Worm (Caenorhabditis elegans) whole organism, L1 larva: ENCODE measurements around the gene K08E4.7.

Experiments used
- C04F5.9 ChIP-seq: sonication (generic microtip); optimal IDR thresholded peaks from 2 replicates; lab custom pipeline; 2016; ENCODE audit warnings: missing genetic modification characterization, missing compliant biosample characterization
- C34B4.2 ChIP-seq: sonication (generic microtip); optimal IDR thresholded peaks from 2 replicates; lab custom pipeline; 2017; ENCODE audit warnings: mild to moderate bottlenecking, missing genetic modification characterization, missing compliant biosample characterization
- F16B12.6 ChIP-seq: fragments of 150-350 bp; optimal IDR thresholded peaks from 2 replicates; lab custom pipeline; 2014; ENCODE audit warnings: missing biosample characterization, missing genetic modification characterization
- aha-1 ChIP-seq: fragments of 150-350 bp; optimal IDR thresholded peaks from 2 replicates; lab custom pipeline; 2014; ENCODE audit warnings: missing biosample characterization, missing genetic modification characterization
- blmp-1 ChIP-seq: fragments of 150-350 bp; optimal IDR thresholded peaks from 2 replicates; lab custom pipeline; 2014; ENCODE audit warnings: missing biosample characterization, missing genetic modification characterization
- ceh-63 ChIP-seq: fragments of 200-800 bp; sonication (Bioruptor generic); optimal IDR thresholded peaks from 2 replicates; lab custom pipeline; 2018; ENCODE audit warnings: mild to moderate bottlenecking, missing genetic modification characterization, missing compliant biosample characterization
- ceh-82 ChIP-seq, 3 experiments: fragments of 150-350 bp in 1 of 3; sonication (generic microtip) in 2 of 3; optimal IDR thresholded peaks; 2 replicates each; lab custom pipeline; 2014 to 2017; ENCODE audit warnings: missing biosample characterization in 3 of 3, missing genetic modification characterization in 3 of 3
- ceh-88 ChIP-seq: fragments of 200-800 bp; sonication (Bioruptor generic); IDR thresholded peaks from 2 replicates; pipeline ENCODE4 v1.3.6; 2022; ENCODE audit warnings: missing genetic modification characterization, missing compliant biosample characterization
- ceh-90 ChIP-seq: sonication (generic microtip); optimal IDR thresholded peaks from 2 replicates; lab custom pipeline; 2016; ENCODE audit warnings: missing genetic modification characterization, missing compliant biosample characterization
- efl-1 ChIP-seq, 4 experiments: fragments of 150-350 bp; optimal IDR thresholded peaks in 3 of 4; peaks in 1 of 4; 1 replicate in 1 of 4; 2 replicates in 3 of 4; lab custom pipeline; 2014; ENCODE audit warnings: missing biosample characterization in 2 of 4, missing genetic modification characterization in 2 of 4, missing genetic modification reagents in 2 of 4
- efl-3 ChIP-seq: fragments of 200-800 bp; sonication (Bioruptor generic); optimal IDR thresholded peaks from 2 replicates; lab custom pipeline; 2018; ENCODE audit warnings: mild to moderate bottlenecking, missing genetic modification characterization, missing compliant biosample characterization
- egl-13 ChIP-seq: sonication (generic microtip); optimal IDR thresholded peaks from 2 replicates; lab custom pipeline; 2016; ENCODE audit warnings: missing genotype, missing genetic modification reagents, missing genetic modification characterization, missing compliant biosample characterization
- egl-27 ChIP-seq, 2 experiments: fragments of 150-350 bp in 1 of 2; sonication (generic microtip); optimal IDR thresholded peaks; 3 replicates each; lab custom pipeline; 2017 to 2018; ENCODE audit warnings: missing biosample characterization in 2 of 2, missing genetic modification characterization in 2 of 2, missing genetic modification reagents in 2 of 2
- elt-2 ChIP-seq: sonication (generic microtip); optimal IDR thresholded peaks from 2 replicates; lab custom pipeline; 2016; ENCODE audit warnings: missing genetic modification characterization, mild to moderate bottlenecking, inconsistent platforms, missing compliant biosample characterization, missing genetic modification reagents
- elt-3 ChIP-seq, 6 experiments: fragments of 150-350 bp in 1 of 6; sonication (generic microtip); optimal IDR thresholded peaks; 2 replicates each; lab custom pipeline; 2017 to 2018; ENCODE audit warnings: missing biosample characterization in 6 of 6, missing genetic modification characterization in 6 of 6, inconsistent platforms in 1 of 6
- fkh-4 ChIP-seq: sonication (generic microtip); optimal IDR thresholded peaks from 2 replicates; lab custom pipeline; 2016; ENCODE audit warnings: missing compliant biosample characterization, missing genetic modification characterization, borderline replicate concordance
- fos-1 ChIP-seq: fragments of 150-350 bp; optimal IDR thresholded peaks from 2 replicates; lab custom pipeline; 2014; ENCODE audit warnings: missing biosample characterization, missing genetic modification characterization
- grh-1 ChIP-seq: fragments of 200-800 bp; sonication (Bioruptor generic); IDR thresholded peaks from 2 replicates; pipeline ENCODE4 v1.3.6; 2022; ENCODE audit warnings: missing genetic modification reagents, missing genetic modification characterization, missing compliant biosample characterization
- hlh-17 ChIP-seq: fragments of 200-800 bp; sonication (Bioruptor generic); optimal IDR thresholded peaks from 2 replicates; lab custom pipeline; 2018; ENCODE audit warnings: missing genetic modification characterization, mild to moderate bottlenecking, missing compliant biosample characterization, moderate library complexity, borderline replicate concordance
- hlh-4 ChIP-seq: sonication (generic microtip); optimal IDR thresholded peaks from 2 replicates; lab custom pipeline; 2016; ENCODE audit warnings: mild to moderate bottlenecking, missing genetic modification characterization, missing compliant biosample characterization
- irx-1 ChIP-seq: sonication (generic microtip); optimal IDR thresholded peaks from 2 replicates; lab custom pipeline; 2016; ENCODE audit warnings: missing genetic modification characterization, missing compliant biosample characterization
- isw-1 ChIP-seq: fragments of 200-800 bp; sonication (Bioruptor generic); IDR thresholded peaks from 2 replicates; pipeline ENCODE4 v1.3.6; 2022; ENCODE audit warnings: missing genetic modification characterization, missing compliant biosample characterization
- lin-13 ChIP-seq: fragments of 150-350 bp; optimal IDR thresholded peaks from 2 replicates; lab custom pipeline; 2014; ENCODE audit warnings: missing biosample characterization, missing genetic modification reagents, missing genetic modification characterization
- lin-14 ChIP-seq: fragments of 200-800 bp; sonication (Bioruptor generic); optimal IDR thresholded peaks from 2 replicates; lab custom pipeline; 2018; ENCODE audit warnings: mild to moderate bottlenecking, missing genetic modification characterization, moderate library complexity, missing compliant biosample characterization
- lin-15B ChIP-seq: fragments of 150-350 bp; sonication (generic microtip); optimal IDR thresholded peaks from 3 replicates; lab custom pipeline; 2014; ENCODE audit warnings: missing biosample characterization, missing genetic modification characterization
- lin-35 ChIP-seq, 2 experiments: fragments of 150-350 bp; optimal IDR thresholded peaks; 2 replicates each; lab custom pipeline; 2014; ENCODE audit warnings: missing biosample characterization in 2 of 2, missing genetic modification characterization in 2 of 2, missing genetic modification reagents in 2 of 2
- lin-39 ChIP-seq: fragments of 150-350 bp; optimal IDR thresholded peaks from 2 replicates; lab custom pipeline; 2014; ENCODE audit warnings: missing biosample characterization, missing genetic modification reagents, missing genetic modification characterization
- mef-2 ChIP-seq: fragments of 150-350 bp; optimal IDR thresholded peaks from 2 replicates; lab custom pipeline; 2014; ENCODE audit warnings: missing biosample characterization, missing genetic modification characterization
- nhr-237 ChIP-seq: fragments of 150-350 bp; optimal IDR thresholded peaks from 2 replicates; lab custom pipeline; 2014; ENCODE audit warnings: missing biosample characterization, missing genetic modification characterization
- nhr-85 ChIP-seq: sonication (generic microtip); peaks from one replicate; lab custom pipeline; 2016; ENCODE audit warnings: missing genetic modification characterization, inconsistent platforms, missing compliant biosample characterization
- rnt-1 ChIP-seq: sonication (generic microtip); optimal IDR thresholded peaks from 2 replicates; lab custom pipeline; 2016; ENCODE audit warnings: mild to moderate bottlenecking, missing genetic modification characterization, moderate library complexity, missing compliant biosample characterization
- sptf-1 ChIP-seq: fragments of 150-350 bp; optimal IDR thresholded peaks from 2 replicates; lab custom pipeline; 2014; ENCODE audit warnings: missing biosample characterization, missing genetic modification characterization
- sup-37 ChIP-seq: fragments of 200-800 bp; sonication (Bioruptor generic); optimal IDR thresholded peaks from 2 replicates; lab custom pipeline; 2018; ENCODE audit warnings: mild to moderate bottlenecking, missing genetic modification characterization, missing compliant biosample characterization
- tlp-1 ChIP-seq: fragments of 150-350 bp; optimal IDR thresholded peaks from 2 replicates; lab custom pipeline; 2014; ENCODE audit warnings: missing biosample characterization, missing genetic modification characterization
- unc-130 ChIP-seq: fragments of 150-350 bp; optimal IDR thresholded peaks from 2 replicates; lab custom pipeline; 2017; ENCODE audit warnings: missing biosample characterization, missing genetic modification characterization, inconsistent platforms
- vab-15 ChIP-seq: sonication (generic microtip); optimal IDR thresholded peaks from 2 replicates; lab custom pipeline; 2017; ENCODE audit warnings: missing genotype, mild to moderate bottlenecking, missing genetic modification characterization, missing compliant biosample characterization
- xbp-1 ChIP-seq: sonication (generic microtip); optimal IDR thresholded peaks from 2 replicates; lab custom pipeline; 2016; ENCODE audit warnings: missing genetic modification characterization, missing compliant biosample characterization
- ztf-11 ChIP-seq, 2 experiments: sonication (generic microtip); optimal IDR thresholded peaks; 2 replicates each; lab custom pipeline; 2016 to 2017; ENCODE audit warnings: missing genetic modification characterization in 2 of 2, missing biosample characterization in 1 of 2, missing compliant biosample characterization in 1 of 2

The K08E4.7 gene

DNA sequence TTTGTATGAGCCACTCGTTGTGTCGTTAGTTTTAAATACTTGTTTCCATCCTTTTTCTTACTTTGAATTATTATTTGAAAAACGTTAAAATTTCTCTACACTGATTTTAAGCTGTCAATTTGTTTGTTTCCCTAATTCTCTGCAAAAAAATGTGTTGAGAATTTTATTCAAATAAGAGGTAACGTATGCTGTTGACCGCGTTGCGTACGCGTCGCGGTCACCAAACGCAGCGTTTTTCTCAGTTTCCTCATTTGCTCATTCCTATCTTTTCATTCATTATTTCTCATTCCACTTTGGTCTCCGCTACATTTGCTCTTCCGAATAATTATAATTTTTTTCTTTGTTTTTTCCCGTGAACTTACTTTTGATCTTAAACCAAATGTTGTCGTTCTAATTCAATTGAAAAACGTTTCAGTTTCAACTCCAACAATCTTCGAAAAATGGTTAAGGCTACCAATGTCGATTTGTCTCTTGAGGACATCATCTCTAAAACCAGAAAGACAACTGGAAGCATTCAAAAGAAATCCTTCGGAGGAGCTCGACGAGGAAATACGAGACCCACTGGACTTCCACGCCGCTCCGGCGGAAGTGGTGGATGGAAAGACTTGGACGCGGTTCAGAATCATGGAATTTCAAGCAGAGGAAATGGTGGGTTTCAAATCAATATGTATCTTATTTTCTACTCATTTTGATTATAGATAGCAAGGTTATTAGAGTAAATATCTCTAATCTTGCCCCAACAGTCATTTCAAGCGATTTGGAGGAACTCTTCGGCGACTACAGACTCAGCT, 47.5 kb downstream of the K08E4.7 start, which contains the start of gene aly-3 (continued):
- no peak for TF ChIP-seq rnt-1 (tag; lab: Kevin White, UChicago)
- TF ChIP-seq ceh-82 (tag; optimal IDR thresholded peaks at IDR 0.05; lab: Kevin White, UChicago): peak in 1 of 3 experiments; percentile 29
- no peak for TF ChIP-seq egl-13
- peak; percentile 21 to 54 for TF ChIP-seq lin-35 (GFP tag; optimal IDR thresholded peaks at IDR 0.05; lab: Kevin White, UChicago)
- TF ChIP-seq hlh-17 (GFP tag; lab: Kevin White, UChicago): no peak
- TF ChIP-seq xbp-1: no peak
- TF ChIP-seq ceh-63 (GFP tag; lab: Kevin White, UChicago): no peak
- TF ChIP-seq elt-2: no peak
- TF ChIP-seq ztf-11 (tag; optimal IDR thresholded peaks at IDR 0.05; lab: Kevin White, UChicago): no peak
- TF ChIP-seq ceh-88 (GFP tag; lab: Robert Waterston, UW): no peak
- no peak for TF ChIP-seq mef-2
- TF ChIP-seq blmp-1 (tag; lab: Kevin White, UChicago): peak; percentile 19
- TF ChIP-seq vab-15 (tag; lab: Kevin White, UChicago): no peak
- no peak for TF ChIP-seq egl-27 (tag; optimal IDR thresholded peaks at IDR 0.05; lab: Kevin White, UChicago)
- TF ChIP-seq hlh-4 (tag; lab: Kevin White, UChicago): no peak
- TF ChIP-seq nhr-237 (tag; lab: Kevin White, UChicago): no peak
- no peak for TF ChIP-seq unc-130
- no peak for TF ChIP-seq grh-1 (GFP tag; lab: Robert Waterston, UW)
- no peak for TF ChIP-seq C34B4.2
- TF ChIP-seq nhr-85 (tag; lab: Kevin White, UChicago): no peak
- no peak for TF ChIP-seq isw-1 (GFP tag; lab: Robert Waterston, UW)
- no peak for TF ChIP-seq lin-39 (tag; lab: Kevin White, UChicago)
- TF ChIP-seq lin-14: no peak
- TF ChIP-seq fos-1: no peak
- peak; percentile 6 for TF ChIP-seq lin-15B (tag; lab: Kevin White, UChicago)
- TF ChIP-seq tlp-1 (tag; lab: Kevin White, UChicago): no peak
- TF ChIP-seq efl-1 (optimal IDR thresholded peaks at IDR 0.05; lab: Kevin White, UChicago): peak in 1 of 2 experiments; percentile 7
- TF ChIP-seq efl-1 (GFP tag; optimal IDR thresholded peaks at IDR 0.05 in 1 of 2; lab: Kevin White, UChicago): peak in 1 of 2 experiments; percentile 35
- TF ChIP-seq elt-3 (tag; optimal IDR thresholded peaks at IDR 0.05; lab: Kevin White, UChicago): no peak
- TF ChIP-seq efl-3 (GFP tag; lab: Kevin White, UChicago): no peak
- no peak for TF ChIP-seq irx-1 (tag; lab: Kevin White, UChicago)
- no peak for TF ChIP-seq ceh-90 (tag; lab: Kevin White, UChicago)
- no peak for TF ChIP-seq sptf-1 (tag; lab: Kevin White, UChicago)
- TF ChIP-seq fkh-4 (tag; lab: Kevin White, UChicago): no peak
- no peak for TF ChIP-seq F16B12.6 (tag; lab: Kevin White, UChicago)
- no peak for TF ChIP-seq aha-1
- no peak for TF ChIP-seq C04F5.9 (tag; lab: Kevin White, UChicago)
- TF ChIP-seq sup-37 (GFP tag; lab: Kevin White, UChicago): no peak

DNA sequence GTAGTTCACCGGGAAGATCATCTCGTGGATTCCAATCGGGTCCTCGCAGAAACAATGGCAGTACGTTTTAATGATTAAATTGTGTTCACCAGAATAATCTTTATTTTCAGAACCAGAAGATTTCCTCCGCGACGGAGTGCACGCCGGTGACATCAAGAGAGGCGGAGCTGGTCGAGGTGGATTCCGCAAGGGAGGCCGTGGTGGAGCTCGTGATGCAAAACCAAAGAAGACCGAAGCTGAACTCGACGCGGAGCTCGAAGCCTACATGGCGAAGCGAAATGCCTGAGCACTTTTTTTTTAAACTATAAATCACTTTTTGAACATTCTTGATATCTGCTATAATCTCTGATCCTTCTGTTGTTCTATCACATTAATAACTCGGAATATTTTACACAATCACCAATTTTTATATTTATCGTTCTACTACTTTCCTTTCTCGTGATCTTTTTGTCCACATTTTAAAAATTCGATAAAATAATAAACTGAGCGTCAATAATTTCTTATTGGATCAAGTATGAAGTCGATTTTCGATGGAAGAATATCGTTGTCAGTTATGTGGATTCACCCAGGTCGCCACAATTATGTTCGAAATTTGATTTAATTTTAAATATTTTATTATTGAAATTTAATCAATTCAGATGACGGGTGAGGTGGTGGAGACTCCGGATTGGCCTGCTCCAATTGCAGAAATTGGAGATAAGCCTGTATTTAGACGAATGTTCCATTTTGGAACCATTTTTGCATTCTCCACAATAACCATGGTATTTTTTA, 48.9 kb downstream of the K08E4.7 start, which contains the start of gene dhhc-6:
Gene dhhc-6, plus strand, starts transcription at position 639 of the 771 bp plus-strand sequence.
- TF ChIP-seq lin-13: no peak
